Fruit fly (Drosophila melanogaster) whole organism, pupa: ENCODE measurements around the gene CG31100.
A peak's percentile ranks its signal among the peaks of the same experiment; 100 is the strongest.

ENCODE experiments used
- CG10348 ChIP-seq: fragments of 200-800 bp; sonication (Bioruptor generic); IDR thresholded peaks from 2 replicates; pipeline ENCODE4 v1.3.6; 2022; ENCODE audit warnings: missing biosample characterization, missing genetic modification characterization
- CG15710 ChIP-seq: fragments of 200-800 bp; sonication (Bioruptor generic); optimal IDR thresholded peaks from 2 replicates; lab custom pipeline; 2018; ENCODE audit warnings: missing biosample characterization, mild to moderate bottlenecking, missing genetic modification characterization, moderate library complexity
- CG8159 ChIP-seq: fragments of 200-800 bp; sonication (Bioruptor generic); optimal IDR thresholded peaks from 3 replicates; lab custom pipeline; 2018; ENCODE audit warnings: missing biosample characterization, mild to moderate bottlenecking, missing genetic modification characterization, moderate library complexity
- CG9948 ChIP-seq: fragments of 200-800 bp; sonication (Bioruptor generic); optimal IDR thresholded peaks from 2 replicates; lab custom pipeline; 2018; ENCODE audit warnings: missing biosample characterization, mild to moderate bottlenecking, missing genetic modification characterization, moderate library complexity
- D1 ChIP-seq: fragments of 200-800 bp; sonication (Bioruptor generic); optimal IDR thresholded peaks from 2 replicates; lab custom pipeline; 2018; ENCODE audit warnings: missing biosample characterization, mild to moderate bottlenecking, missing genetic modification characterization, moderate library complexity
- Pif1A ChIP-seq: fragments of 200-800 bp; sonication (Bioruptor generic); optimal IDR thresholded peaks from 3 replicates; lab custom pipeline; 2016; ENCODE audit warnings: missing biosample characterization, missing genetic modification characterization

dm6 chr3R:8968837-8969236 lies 34.6 kb downstream of the CG31100 start:
- TF ChIP-seq CG10348 (GFP tag; lab: Robert Waterston, UW): no peak
- peak; percentile 51 for TF ChIP-seq CG9948
- no peak for TF ChIP-seq D1 (tag; lab: Kevin White, UChicago)
- TF ChIP-seq CG15710 (tag; lab: Kevin White, UChicago): peak; percentile 37
- TF ChIP-seq Pif1A: peak; percentile 38
- TF ChIP-seq CG8159 (tag; lab: Kevin White, UChicago): peak; percentile 65
